Fruit fly (Drosophila melanogaster): ENCODE measurements around the gene Ugt37E1.

Ugt37E1 gene

dm6 chr2L:16801578-16802152, 5.3 kb downstream of the Ugt37E1 start (continued):
- TF ChIP-seq Ets65A (GFP tag) (peak; percentile 13), ara (GFP tag; IDR thresholded peaks at IDR 0.05) (no peak), chinmo (GFP tag; IDR thresholded peaks at IDR 0.05; ENCODE audit: partially characterized antibody) (0 out of 4 replicates have a peak, but pooled peaks have one; percentile 18), Nf-YA (GFP tag; IDR thresholded peaks at IDR 0.05) (no peak), ken (GFP tag; IDR thresholded peaks at IDR 0.05) (no peak), E2f2 (GFP tag; IDR thresholded peaks at IDR 0.05) (peak; percentile 78), CG3995 (GFP tag; optimal IDR thresholded peaks at IDR 0.05) (peak; percentile 94), odd (GFP tag; optimal IDR thresholded peaks at IDR 0.05) (peak; percentile 33), Blimp-1 (GFP tag; optimal IDR thresholded peaks at IDR 0.05) (no peak), grn (GFP tag; optimal IDR thresholded peaks at IDR 0.05) (peak; percentile 88), CG34376 (GFP tag; optimal IDR thresholded peaks at IDR 0.05) (peak; percentile 78), CG18599 (GFP tag; optimal IDR thresholded peaks at IDR 0.05) (peak; percentile 6), row (GFP tag; IDR thresholded peaks at IDR 0.05) (peak; percentile 9; the same call in 1 of the 3 replicates), sd (tag; optimal IDR thresholded peaks at IDR 0.05) (peak; percentile 24), Mes4 (GFP tag; optimal IDR thresholded peaks at IDR 0.05) (no peak), ewg (GFP tag; optimal IDR thresholded peaks at IDR 0.05) (no peak), CG4404 (GFP tag; IDR thresholded peaks at IDR 0.05) (no peak), Nf-YB (GFP tag; optimal IDR thresholded peaks at IDR 0.05) (no peak), HmgZ (tag; optimal IDR thresholded peaks at IDR 0.05) (peak; percentile 4), mirr (GFP tag; optimal IDR thresholded peaks at IDR 0.05) (peak; percentile 100), exex (tag; optimal IDR thresholded peaks at IDR 0.05) (peak; percentile 99), CG6854 (GFP tag; optimal IDR thresholded peaks at IDR 0.05) (peak; percentile 12), Hmr (GFP tag; optimal IDR thresholded peaks at IDR 0.05) (peak; percentile 32), CG13287 (GFP tag; IDR thresholded peaks at IDR 0.05; ENCODE audit: partially characterized antibody) (peak; percentile 32; the same call in 1 of the 2 replicates), h (optimal IDR thresholded peaks at IDR 0.05) (no peak), caup (GFP tag; optimal IDR thresholded peaks at IDR 0.05; ENCODE audit: severe bottlenecking) (peak; percentile 35), BtbVII (GFP tag; optimal IDR thresholded peaks at IDR 0.05) (peak; percentile 83), pzg (GFP tag; optimal IDR thresholded peaks at IDR 0.05) (peak; percentile 16)

- TF ChIP-seq Lim3 (GFP tag; IDR thresholded peaks at IDR 0.05) (no peak), CG9215 (GFP tag; IDR thresholded peaks at IDR 0.05) (no peak), Drgx (GFP tag; IDR thresholded peaks at IDR 0.05) (no peak; the same call in 1 of the 2 replicates), Sox102F (GFP tag; optimal IDR thresholded peaks at IDR 0.05) (peak; percentile 5), row (GFP tag; IDR thresholded peaks at IDR 0.05) (peak; percentile 30; the same call in 2 of the 3 replicates), CG32532 (GFP tag; IDR thresholded peaks at IDR 0.05) (no peak), CG4617 (GFP tag; optimal IDR thresholded peaks at IDR 0.05; ENCODE audit: borderline replicate concordance) (no peak), gem (tag; optimal IDR thresholded peaks at IDR 0.05) (peak; percentile 31), CG13287 (GFP tag; IDR thresholded peaks at IDR 0.05; ENCODE audit: partially characterized antibody) (no peak)
These were observed 7.2 kb downstream of the Ugt37E1 start for dm6 chr2L:16803638-16804037.

dm6 chr2L:16804376-16804934, 8.1 kb downstream of the Ugt37E1 start, which contains the start of gene CG13272:
Gene CG13272 (plus strand): TSS chr2L:16804884.
- TF ChIP-seq maf-S (GFP tag; optimal IDR thresholded peaks at IDR 0.05) = no peak
- no peak for TF ChIP-seq Dref (GFP tag; IDR thresholded peaks at IDR 0.05)
- no peak for TF ChIP-seq CG31388 (GFP tag; optimal IDR thresholded peaks at IDR 0.05)
- no peak for TF ChIP-seq CG14965 (GFP tag; optimal IDR thresholded peaks at IDR 0.05; ENCODE audit: borderline replicate concordance)
- no peak for TF ChIP-seq CG3838 (GFP tag; optimal IDR thresholded peaks at IDR 0.05)
- TF ChIP-seq stc (GFP tag; IDR thresholded peaks at IDR 0.05) = no peak
- TF ChIP-seq Doc3 (GFP tag; IDR thresholded peaks at IDR 0.05; ENCODE audit: partially characterized antibody) = no peak
- no peak for TF ChIP-seq grn (GFP tag; optimal IDR thresholded peaks at IDR 0.05)
- no peak for TF ChIP-seq br (optimal IDR thresholded peaks at IDR 0.05)
- TF ChIP-seq D19A (tag; optimal IDR thresholded peaks at IDR 0.05) = peak; percentile 80
- TF ChIP-seq CG8290 (GFP tag; optimal IDR thresholded peaks at IDR 0.05) = no peak
- no peak for TF ChIP-seq CG8290 (tag; optimal IDR thresholded peaks at IDR 0.05)
- TF ChIP-seq Ets97D (GFP tag; optimal IDR thresholded peaks at IDR 0.05) = no peak
- TF ChIP-seq sug (tag; optimal IDR thresholded peaks at IDR 0.05) = no peak
- TF ChIP-seq vvl (GFP tag; IDR thresholded peaks at IDR 0.05) = peak; percentile 20; the same call in 1 of the 2 replicates
- no peak for TF ChIP-seq CG11456 (GFP tag; IDR thresholded peaks at IDR 0.05)

All from whole organism, embryonic.